Worm (Caenorhabditis elegans): Measurements from ENCODE around the gene Y50D4C.12.

- no peak for TF ChIP-seq ceh-13 (GFP tag; optimal IDR thresholded peaks at IDR 0.05)
- TF ChIP-seq flt-1 (GFP tag; IDR thresholded peaks at IDR 0.05) = no peak
- TF ChIP-seq pes-1 (GFP tag; IDR thresholded peaks at IDR 0.05) = no peak
- no peak for TF ChIP-seq F13C5.2 (tag; optimal IDR thresholded peaks at IDR 0.05)
- TF ChIP-seq B0310.2 (tag; optimal IDR thresholded peaks at IDR 0.05) = no peak
- TF ChIP-seq tbx-11 (GFP tag; IDR thresholded peaks at IDR 0.05) = no peak
- TF ChIP-seq scrt-1 (GFP tag; IDR thresholded peaks at IDR 0.05) = no peak
- no peak for TF ChIP-seq ama-1 (optimal IDR thresholded peaks at IDR 0.05)
- TF ChIP-seq tra-4 (tag; optimal IDR thresholded peaks at IDR 0.05) = no peak
- no peak for TF ChIP-seq hmbx-1 (tag; optimal IDR thresholded peaks at IDR 0.05)
- TF ChIP-seq ceh-36 (tag; optimal IDR thresholded peaks at IDR 0.05) = no peak
- no peak for TF ChIP-seq hmg-4 (GFP tag; optimal IDR thresholded peaks at IDR 0.05)
Observed at ce11 chrV:1013637-1014036, 31.3 kb downstream of the Y50D4C.12 start.
